Worm (Caenorhabditis elegans) whole organism, late embryonic: ENCODE results near the gene nas-31.

ENCODE experiments used
- Y22D7AL.16 ChIP-seq: sonication (generic microtip); optimal IDR thresholded peaks from 2 replicates; lab custom pipeline; 2016; ENCODE audit warnings: missing genetic modification characterization, missing compliant biosample characterization
- hlh-13 ChIP-seq: fragments of 200-800 bp; sonication (Bioruptor generic); optimal IDR thresholded peaks from 2 replicates; lab custom pipeline; 2018; ENCODE audit warnings: mild to moderate bottlenecking, missing genetic modification characterization, missing compliant biosample characterization
- sdc-2 ChIP-seq: sonication (generic microtip); optimal IDR thresholded peaks from 2 replicates; lab custom pipeline; 2016; ENCODE audit warnings: missing genotype, missing genetic modification characterization, missing compliant biosample characterization

DNA sequence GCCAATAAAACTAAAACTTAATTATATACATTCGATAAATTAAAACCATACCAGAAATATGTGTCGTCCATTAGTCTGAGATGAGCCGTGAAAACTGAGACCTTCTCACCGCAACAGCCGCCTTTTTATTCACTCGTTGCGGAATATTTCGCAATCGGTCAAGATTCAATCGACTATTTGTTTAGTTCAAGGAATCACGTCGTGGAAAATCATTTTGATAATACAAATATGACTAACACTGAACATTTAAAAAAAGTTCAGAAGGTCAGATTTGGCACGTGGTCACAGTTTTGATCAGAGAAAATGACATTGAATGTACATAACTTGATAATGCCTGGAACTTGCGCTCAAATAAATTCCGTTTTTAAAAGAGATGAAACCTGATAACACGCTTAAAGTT is 17.1 kb upstream of the nas-31 start, which contains the start of gene F17C11.11:
- TF ChIP-seq Y22D7AL.16 (tag; lab: Kevin White, UChicago) = no peak
- no peak for TF ChIP-seq sdc-2
- TF ChIP-seq hlh-13 = no peak
